Fruit fly (Drosophila melanogaster) whole organism, prepupa: ENCODE measurements around the gene CG5445.

ENCODE experiments used
- Blimp-1 ChIP-seq: fragments of 200-800 bp; sonication (Bioruptor generic); optimal IDR thresholded peaks from 3 replicates; lab custom pipeline; 2017; ENCODE audit warnings: missing biosample characterization, missing genetic modification characterization, mild to moderate bottlenecking, moderate library complexity, missing genetic modification reagents
- CG11762 ChIP-seq: fragments of 200-800 bp; sonication (Bioruptor generic); optimal IDR thresholded peaks from 3 replicates; lab custom pipeline; 2016; ENCODE audit warnings: missing biosample characterization, missing genetic modification characterization; ENCODE audit not compliant: insufficient read depth
- CG15336 ChIP-seq: fragments of 200-800 bp; sonication (Bioruptor generic); IDR thresholded peaks from 2 replicates; pipeline ENCODE4 v1.3.6; 2022; ENCODE audit warnings: missing biosample characterization, missing genetic modification characterization
- CG1621 ChIP-seq: fragments of 200-800 bp; sonication (Bioruptor generic); optimal IDR thresholded peaks from 3 replicates; lab custom pipeline; 2018; ENCODE audit warnings: missing biosample characterization, mild to moderate bottlenecking, missing genetic modification characterization
- CG6276 ChIP-seq: fragments of 200-800 bp; sonication (Bioruptor generic); optimal IDR thresholded peaks from 2 replicates; lab custom pipeline; 2017; ENCODE audit warnings: missing biosample characterization, mild to moderate bottlenecking, missing genetic modification characterization
- Gug ChIP-seq: fragments of 200-800 bp; sonication (Bioruptor generic); IDR thresholded peaks from 2 replicates; pipeline ENCODE4 v1.3.6; 2022; ENCODE audit warnings: missing biosample characterization, missing genetic modification characterization
- Sox102F ChIP-seq: fragments of 200-800 bp; sonication (Bioruptor generic); optimal IDR thresholded peaks from 2 replicates; lab custom pipeline; 2016; ENCODE audit warnings: missing biosample characterization, mild to moderate bottlenecking, missing genetic modification characterization
- Sox14 ChIP-seq: fragments of 200-800 bp; sonication (Bioruptor generic); optimal IDR thresholded peaks from 3 replicates; lab custom pipeline; 2016; ENCODE audit warnings: missing biosample characterization, missing genetic modification characterization
- fkh ChIP-seq: fragments of 200-800 bp; sonication (Bioruptor generic); optimal IDR thresholded peaks from 3 replicates; lab custom pipeline; 2017; ENCODE audit warnings: missing biosample characterization, mild to moderate bottlenecking, missing genetic modification characterization, moderate library complexity
- svp ChIP-seq: fragments of 200-800 bp; sonication (Bioruptor generic); peaks from one replicate; lab custom pipeline; 2016; ENCODE audit warnings: missing biosample characterization, missing genetic modification characterization

DNA sequence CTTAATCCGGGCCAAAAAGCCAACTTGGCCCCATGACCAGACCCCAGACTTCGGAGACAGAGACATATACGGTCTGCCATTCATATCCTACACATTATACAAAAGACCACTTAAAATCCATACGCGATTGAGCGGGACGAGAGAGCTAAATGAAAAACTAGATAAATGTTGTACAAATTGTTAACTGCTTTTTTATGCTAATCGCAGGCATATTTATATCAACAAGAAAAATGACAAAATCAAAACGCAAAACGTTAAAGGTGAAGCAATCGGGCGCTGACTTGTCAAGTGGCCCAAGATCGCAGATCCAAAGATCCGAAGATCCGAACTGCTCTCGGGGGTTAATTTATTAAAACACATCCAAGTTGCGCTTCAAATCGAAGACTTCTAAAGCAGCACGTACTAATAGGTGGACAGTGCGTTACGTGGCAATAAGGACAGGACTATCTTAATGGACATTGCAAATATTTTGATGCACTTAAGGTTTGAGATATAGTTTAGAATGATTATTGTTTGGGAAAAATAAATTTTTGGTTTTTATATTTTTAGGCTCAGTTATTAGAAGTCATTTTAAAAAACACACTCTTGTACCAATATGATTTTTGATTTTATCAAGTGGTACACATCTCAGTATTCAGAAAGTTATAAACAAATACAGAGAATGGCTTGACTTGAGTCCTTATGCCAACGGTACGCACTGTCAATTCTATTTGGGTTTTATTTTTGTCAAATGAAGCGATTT lies 47.8 kb downstream of the CG5445 start:
- TF ChIP-seq CG6276 (GFP tag; lab: Kevin White, UChicago) (no peak), fkh (GFP tag; lab: Kevin White, UChicago) (no peak), CG15336 (no peak), Sox102F (no peak), Gug (GFP tag; lab: Robert Waterston, UW) (no peak), CG1621 (tag; lab: Kevin White, UChicago) (no peak), Blimp-1 (GFP tag; lab: Kevin White, UChicago) (no peak), svp (GFP tag; lab: Kevin White, UChicago) (no peak), Sox14 (GFP tag; lab: Kevin White, UChicago) (no peak), CG11762 (GFP tag; lab: Kevin White, UChicago) (no peak)
